Worm (Caenorhabditis elegans) whole organism, young adult: ENCODE measurements around the gene C16D2.1.

ENCODE experiments used
- B0035.1 ChIP-seq: sonication (generic microtip); optimal IDR thresholded peaks from 2 replicates; lab custom pipeline; 2016; ENCODE audit warnings: missing genetic modification characterization, mild to moderate bottlenecking, missing compliant biosample characterization, missing genotype, missing genetic modification reagents
- F23B12.7 ChIP-seq: sonication (generic microtip); optimal IDR thresholded peaks from 2 replicates; lab custom pipeline; 2017; ENCODE audit warnings: missing genetic modification characterization, mild to moderate bottlenecking, missing compliant biosample characterization, antibody characterized with exemption, moderate library complexity; ENCODE audit not compliant: insufficient read depth
- F49E8.2 ChIP-seq: sonication (generic microtip); optimal IDR thresholded peaks from 3 replicates; lab custom pipeline; 2017; ENCODE audit warnings: missing genetic modification characterization, mild to moderate bottlenecking, missing compliant biosample characterization, antibody characterized with exemption, moderate library complexity; ENCODE audit not compliant: insufficient read depth
- F55B11.4 ChIP-seq: sonication (generic microtip); optimal IDR thresholded peaks from 2 replicates; lab custom pipeline; 2016; ENCODE audit warnings: missing compliant biosample characterization, missing genetic modification characterization, borderline replicate concordance; ENCODE audit not compliant: insufficient read depth
- F57A8.1 ChIP-seq: fragments of 200-800 bp; sonication (Bioruptor generic); optimal IDR thresholded peaks from 2 replicates; lab custom pipeline; 2018; ENCODE audit warnings: mild to moderate bottlenecking, missing genetic modification characterization, moderate library complexity, missing compliant biosample characterization
- F57C9.4 ChIP-seq: sonication (generic microtip); optimal IDR thresholded peaks from 2 replicates; lab custom pipeline; 2017; ENCODE audit warnings: mild to moderate bottlenecking, missing genetic modification characterization, missing compliant biosample characterization
- T26A5.8 ChIP-seq: sonication (generic microtip); optimal IDR thresholded peaks from 2 replicates; lab custom pipeline; 2016; ENCODE audit warnings: missing genetic modification characterization, missing compliant biosample characterization
- Y56A3A.18 ChIP-seq: fragments of 200-800 bp; sonication (Bioruptor generic); IDR thresholded peaks from 2 replicates; pipeline ENCODE4 v1.3.6; 2022; ENCODE audit warnings: missing genetic modification reagents, missing genetic modification characterization, missing compliant biosample characterization
- ZK185.1 ChIP-seq: sonication (generic microtip); optimal IDR thresholded peaks from 2 replicates; lab custom pipeline; 2016; ENCODE audit warnings: mild to moderate bottlenecking, missing genetic modification characterization, missing compliant biosample characterization; ENCODE audit not compliant: poor library complexity, severe bottlenecking
- ama-1 ChIP-seq, 3 experiments: fragments of 150-350 bp in 1 of 3; sonication (generic microtip) in 2 of 3; optimal IDR thresholded peaks; 2 replicates each; lab custom pipeline; 2014 to 2018; ENCODE audit warnings: missing biosample characterization in 2 of 3, missing genetic modification characterization in 2 of 3, missing genetic modification reagents in 2 of 3
- attf-3 ChIP-seq: fragments of 200-800 bp; sonication (Bioruptor generic); conservative IDR thresholded peaks from 2 replicates; pipeline ENCODE4 v1.3.6; 2022; ENCODE audit warnings: missing genetic modification reagents, missing genetic modification characterization, missing compliant biosample characterization
- cebp-2 ChIP-seq: fragments of 200-800 bp; sonication (Bioruptor generic); IDR thresholded peaks from 2 replicates; pipeline ENCODE4 v1.3.6; 2022; ENCODE audit warnings: missing genetic modification characterization, missing compliant biosample characterization
- dox-1 ChIP-seq: fragments of 200-800 bp; sonication (Bioruptor generic); IDR thresholded peaks from 2 replicates; pipeline ENCODE4 v1.3.6; 2022; ENCODE audit warnings: missing genetic modification reagents, missing genetic modification characterization, missing compliant biosample characterization
- ets-4 ChIP-seq: fragments of 200-800 bp; sonication (Bioruptor generic); optimal IDR thresholded peaks from 2 replicates; lab custom pipeline; 2018; ENCODE audit warnings: mild to moderate bottlenecking, missing genetic modification characterization, missing compliant biosample characterization
- hlh-12 ChIP-seq: sonication (generic microtip); optimal IDR thresholded peaks from 2 replicates; lab custom pipeline; 2016; ENCODE audit warnings: missing genetic modification characterization, missing compliant biosample characterization
- lin-26 ChIP-seq: fragments of 200-800 bp; sonication (Bioruptor generic); IDR thresholded peaks from 2 replicates; pipeline ENCODE4 v1.3.6; 2022; ENCODE audit warnings: missing genetic modification reagents, missing genetic modification characterization, missing compliant biosample characterization
- lin-40 ChIP-seq: sonication (generic microtip); optimal IDR thresholded peaks from 2 replicates; lab custom pipeline; 2016; ENCODE audit warnings: missing genetic modification characterization, mild to moderate bottlenecking, missing compliant biosample characterization, missing genotype, missing genetic modification reagents
- madf-3 ChIP-seq: fragments of 200-800 bp; sonication (Bioruptor generic); IDR thresholded peaks from 2 replicates; pipeline ENCODE4 v1.3.6; 2022; ENCODE audit warnings: missing genetic modification reagents, missing genetic modification characterization, missing compliant biosample characterization
- mel-28 ChIP-seq: sonication (generic microtip); optimal IDR thresholded peaks from 2 replicates; lab custom pipeline; 2016; ENCODE audit warnings: borderline replicate concordance, mild to moderate bottlenecking, missing genetic modification characterization, missing compliant biosample characterization
- nhr-80 ChIP-seq: sonication (generic microtip); optimal IDR thresholded peaks from 2 replicates; lab custom pipeline; 2016; ENCODE audit warnings: missing genetic modification characterization, missing compliant biosample characterization
- somi-1 ChIP-seq: fragments of 200-800 bp; sonication (Bioruptor generic); optimal IDR thresholded peaks from 2 replicates; lab custom pipeline; 2018; ENCODE audit warnings: mild to moderate bottlenecking, missing genetic modification characterization, missing compliant biosample characterization
- sptf-2 ChIP-seq: fragments of 200-800 bp; sonication (Bioruptor generic); optimal IDR thresholded peaks from 2 replicates; lab custom pipeline; 2018; ENCODE audit warnings: mild to moderate bottlenecking, missing genetic modification characterization, missing compliant biosample characterization
- tlf-1 ChIP-seq: fragments of 200-800 bp; sonication (Bioruptor generic); optimal IDR thresholded peaks from 2 replicates; lab custom pipeline; 2018; ENCODE audit warnings: mild to moderate bottlenecking, missing genetic modification characterization, missing compliant biosample characterization
- unc-130 ChIP-seq: sonication (generic microtip); optimal IDR thresholded peaks from 2 replicates; lab custom pipeline; 2016; ENCODE audit warnings: missing genetic modification reagents, missing genetic modification characterization, missing compliant biosample characterization
- unc-62 ChIP-seq: fragments of 150-350 bp; optimal IDR thresholded peaks from 2 replicates; lab custom pipeline; 2014; ENCODE audit warnings: missing biosample characterization, missing genetic modification reagents, missing genetic modification characterization
- ztf-6 ChIP-seq: fragments of 200-800 bp; sonication (Bioruptor generic); IDR thresholded peaks from 2 replicates; pipeline ENCODE4 v1.3.6; 2022; ENCODE audit warnings: missing genetic modification reagents, missing genetic modification characterization, missing compliant biosample characterization

C16D2.1 gene

ce11 chrII:9158029-9158428 is 26.6 kb downstream of the C16D2.1 start, which contains the start of gene oac-54:
Gene oac-54, plus strand, starts transcription at chrII:9158111.
- TF ChIP-seq cebp-2 (GFP tag; lab: Robert Waterston, UW) (no peak), nhr-80 (tag; lab: Kevin White, UChicago) (peak; percentile 2)

- no peak for TF ChIP-seq B0035.1 (tag; lab: Kevin White, UChicago)
- TF ChIP-seq lin-40 (tag; lab: Kevin White, UChicago) = peak; percentile 21
- TF ChIP-seq madf-3 (GFP tag; lab: Robert Waterston, UW) = no peak
- TF ChIP-seq F23B12.7 (tag; lab: Kevin White, UChicago) = no peak
- no peak for TF ChIP-seq hlh-12 (tag; lab: Kevin White, UChicago)
- peak; percentile 3 for TF ChIP-seq somi-1 (GFP tag; lab: Kevin White, UChicago)
- TF ChIP-seq Y56A3A.18 = no peak
- TF ChIP-seq ZK185.1 (tag; lab: Kevin White, UChicago) = peak; percentile 0
- peak; percentile 65 for TF ChIP-seq nhr-80 (tag; lab: Kevin White, UChicago)
- TF ChIP-seq F57A8.1 = no peak
Measured at ce11 chrII:9160197-9160806, 28.8 kb downstream of the C16D2.1 start.

- TF ChIP-seq lin-40 (tag; lab: Kevin White, UChicago) (peak; percentile 32), F49E8.2 (no peak), mel-28 (tag; lab: Kevin White, UChicago) (no peak), F55B11.4 (no peak), F23B12.7 (tag; lab: Kevin White, UChicago) (no peak)
Measured at ce11 chrII:9161023-9161422, 29.6 kb downstream of the C16D2.1 start, which contains the start of gene rhy-1. Gene rhy-1, plus strand, starts transcription at chrII:9161379.

ce11 chrII:9163348-9163747 is 31.9 kb downstream of the C16D2.1 start:
- TF ChIP-seq B0035.1 (tag; lab: Kevin White, UChicago) (no peak), ama-1 (optimal IDR thresholded peaks at IDR 0.05; lab: Kevin White, UChicago) (peak; percentile 67), ama-1 (GFP tag; optimal IDR thresholded peaks at IDR 0.05; lab: Kevin White, UChicago) (no peak), tlf-1 (no peak), F57C9.4 (tag; lab: Kevin White, UChicago) (no peak), ztf-6 (GFP tag; lab: Robert Waterston, UW) (no peak), T26A5.8 (no peak)
- TF ChIP-seq, all 124 proteins: peak for 1

DNA sequence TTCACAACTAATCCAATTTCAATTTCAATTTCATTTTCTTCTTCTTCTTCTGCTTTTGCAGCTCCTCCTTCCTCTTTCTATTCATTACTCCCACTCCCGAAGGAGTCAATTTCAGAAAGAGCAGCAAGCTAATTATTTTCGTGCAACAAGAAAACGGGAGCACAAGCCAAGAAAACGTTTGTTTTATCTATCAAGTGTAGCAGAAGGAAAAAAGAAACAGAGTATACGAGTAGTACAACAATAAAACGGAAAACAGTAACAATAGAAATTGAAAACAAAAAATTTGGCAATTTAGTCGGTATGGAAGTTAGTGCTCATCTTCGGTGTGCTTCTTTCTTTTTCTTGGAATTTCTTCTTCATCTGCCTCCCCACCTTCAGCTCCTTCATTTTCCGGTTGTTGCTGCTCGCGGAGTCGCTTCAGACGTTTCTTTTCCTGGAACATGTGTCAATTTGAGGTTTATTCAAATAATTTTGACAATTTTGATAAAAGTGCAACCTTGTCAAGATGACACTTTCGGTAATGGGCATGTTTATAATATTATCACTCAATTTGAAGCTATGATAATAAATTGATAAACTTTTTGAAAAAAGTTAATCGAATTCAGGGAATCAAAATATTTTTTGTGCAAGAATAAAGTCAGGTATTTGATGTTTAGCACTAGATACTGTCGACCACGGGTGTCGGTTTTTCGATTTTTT is 34.4 kb downstream of the C16D2.1 start, which contains the start of gene W07A12.8:
Gene W07A12.8 (minus strand): TSS at position 51 of the 699 bp plus-strand sequence.
- TF ChIP-seq ets-4 (GFP tag; lab: Kevin White, UChicago) = peak; percentile 28
- no peak for TF ChIP-seq tlf-1
- TF ChIP-seq dox-1 (GFP tag; lab: Robert Waterston, UW) = peak; percentile 44; the same call in 1 of the 2 replicates
- peak; percentile 5 for TF ChIP-seq unc-62 (GFP tag; lab: Kevin White, UChicago)
- no peak for TF ChIP-seq lin-26 (GFP tag; lab: Robert Waterston, UW)
- TF ChIP-seq unc-130 = no peak
- TF ChIP-seq attf-3 (GFP tag; lab: Robert Waterston, UW) = no peak
- peak; percentile 86 for TF ChIP-seq nhr-80 (tag; lab: Kevin White, UChicago)
- TF ChIP-seq, all 124 proteins: peak for 4

ce11 chrII:9167730-9168129 is 36.3 kb downstream of the C16D2.1 start, which contains the start of gene T23G7.3:
Gene T23G7.3, minus strand, starts transcription at chrII:9167830.
- no peak for TF ChIP-seq sptf-2 (GFP tag; lab: Kevin White, UChicago)
